Fruit fly (Drosophila melanogaster) whole organism, embryonic: ENCODE measurements around the gene sbr.

Source experiments
- BEAF-32 ChIP-seq: fragments of 200-800 bp; sonication (Bioruptor generic); optimal IDR thresholded peaks from 3 replicates; lab custom pipeline; 2017; ENCODE audit warnings: missing biosample characterization, missing genetic modification characterization, mild to moderate bottlenecking, moderate library complexity, missing genetic modification reagents
- Bdp1 ChIP-seq: fragments of 200-800 bp; sonication (Bioruptor generic); optimal IDR thresholded peaks from 3 replicates; lab custom pipeline; 2016; ENCODE audit warnings: missing biosample characterization, missing genetic modification characterization
- C15 ChIP-seq: fragments of 200-800 bp; sonication (Bioruptor generic); IDR thresholded peaks from 3 replicates; pipeline ENCODE4 v1.3.6; 2022; ENCODE audit warnings: missing biosample characterization, missing genetic modification characterization
- CG10267 ChIP-seq: fragments of 200-800 bp; sonication (Bioruptor generic); optimal IDR thresholded peaks from 2 replicates; lab custom pipeline; 2018; ENCODE audit warnings: missing biosample characterization, mild to moderate bottlenecking, missing genetic modification characterization, moderate library complexity
- CG10321 ChIP-seq: fragments of 200-800 bp; sonication (Bioruptor generic); IDR thresholded peaks from 2 replicates; pipeline ENCODE4 v1.3.6; 2022; ENCODE audit warnings: missing biosample characterization, missing genetic modification characterization
- CG11456 ChIP-seq: fragments of 200-800 bp; sonication (Bioruptor generic); IDR thresholded peaks from 3 replicates; pipeline ENCODE4 v1.3.6; 2022; ENCODE audit warnings: missing biosample characterization, missing genetic modification characterization
- CG14014 ChIP-seq: fragments of 200-800 bp; sonication (Bioruptor generic); IDR thresholded peaks from 2 replicates; pipeline ENCODE4 v1.3.6; 2022; ENCODE audit warnings: missing biosample characterization, missing genetic modification characterization
- CG14860 ChIP-seq: fragments of 200-800 bp; sonication (Bioruptor generic); IDR thresholded peaks from 3 replicates; pipeline ENCODE4 v1.3.6; 2022; ENCODE audit warnings: missing biosample characterization, missing genetic modification characterization; ENCODE audit not compliant: partially characterized antibody
- CG15011 ChIP-seq: fragments of 200-800 bp; sonication (Bioruptor generic); optimal IDR thresholded peaks from 3 replicates; lab custom pipeline; 2018; ENCODE audit warnings: missing biosample characterization, mild to moderate bottlenecking, missing genetic modification characterization
- CG1602 ChIP-seq: fragments of 200-800 bp; sonication (Bioruptor generic); optimal IDR thresholded peaks from 3 replicates; lab custom pipeline; 2016; ENCODE audit warnings: missing biosample characterization, missing genetic modification characterization
- CG17328 ChIP-seq: fragments of 200-800 bp; sonication (Bioruptor generic); IDR thresholded peaks from 2 replicates; pipeline ENCODE4 v1.3.6; 2022; ENCODE audit warnings: missing biosample characterization, missing genetic modification characterization
- CG18011 ChIP-seq: fragments of 200-800 bp; sonication (Bioruptor generic); optimal IDR thresholded peaks from 2 replicates; lab custom pipeline; 2017; ENCODE audit warnings: missing biosample characterization, missing genetic modification characterization, mild to moderate bottlenecking, moderate library complexity, missing genotype
- CG2199 ChIP-seq: fragments of 200-800 bp; sonication (Bioruptor generic); IDR thresholded peaks from 3 replicates; pipeline ENCODE4 v1.3.6; 2022; ENCODE audit warnings: missing biosample characterization, missing genetic modification characterization
- CG30431 ChIP-seq: fragments of 200-800 bp; sonication (Bioruptor generic); optimal IDR thresholded peaks from 2 replicates; lab custom pipeline; 2017; ENCODE audit warnings: missing biosample characterization, missing genetic modification characterization
- CG32772 ChIP-seq: fragments of 200-800 bp; sonication (Bioruptor generic); IDR thresholded peaks from 2 replicates; pipeline ENCODE4 v1.3.6; 2022; ENCODE audit warnings: missing biosample characterization, missing genetic modification characterization
- CG3407 ChIP-seq: fragments of 200-800 bp; sonication (Bioruptor generic); optimal IDR thresholded peaks from 2 replicates; lab custom pipeline; 2018; ENCODE audit warnings: missing biosample characterization, mild to moderate bottlenecking, missing genetic modification characterization
- CG42726 ChIP-seq: fragments of 200-800 bp; sonication (Bioruptor generic); IDR thresholded peaks from 2 replicates; pipeline ENCODE4 v1.3.6; 2022; ENCODE audit warnings: missing biosample characterization, missing genetic modification characterization; ENCODE audit not compliant: partially characterized antibody
- CG6765 ChIP-seq: fragments of 200-800 bp; sonication (Bioruptor generic); optimal IDR thresholded peaks from 3 replicates; lab custom pipeline; 2017; ENCODE audit warnings: missing biosample characterization, mild to moderate bottlenecking, missing genetic modification characterization
- CrebB ChIP-seq: fragments of 200-800 bp; sonication (Bioruptor generic); optimal IDR thresholded peaks from 3 replicates; lab custom pipeline; 2018; ENCODE audit warnings: missing biosample characterization, mild to moderate bottlenecking, missing genetic modification characterization
- D19B ChIP-seq: fragments of 200-800 bp; sonication (Bioruptor generic); optimal IDR thresholded peaks from 2 replicates; lab custom pipeline; 2017; ENCODE audit warnings: missing biosample characterization, mild to moderate bottlenecking, missing genetic modification characterization
- Dll ChIP-seq: fragments of 200-800 bp; sonication (Bioruptor generic); IDR thresholded peaks from 4 replicates; pipeline ENCODE4 v1.3.6; 2022; ENCODE audit warnings: missing biosample characterization, missing genetic modification characterization; ENCODE audit not compliant: partially characterized antibody
- Fer2 ChIP-seq: fragments of 200-800 bp; sonication (Bioruptor generic); optimal IDR thresholded peaks from 2 replicates; lab custom pipeline; 2018; ENCODE audit warnings: missing biosample characterization, mild to moderate bottlenecking, missing genetic modification characterization, moderate library complexity
- Gug ChIP-seq: fragments of 200-800 bp; sonication (Bioruptor generic); IDR thresholded peaks from 4 replicates; pipeline ENCODE4 v1.3.6; 2022; ENCODE audit warnings: missing biosample characterization, missing genetic modification characterization
- HLH54F ChIP-seq: fragments of 200-800 bp; sonication (Bioruptor generic); optimal IDR thresholded peaks from 3 replicates; lab custom pipeline; 2016; ENCODE audit warnings: missing biosample characterization, missing genetic modification characterization
- Hr51 ChIP-seq, 2 experiments: fragments of 200-800 bp; sonication (Bioruptor generic); optimal IDR thresholded peaks; 2 replicates in 1 of 2; 3 replicates in 1 of 2; lab custom pipeline; 2016 to 2018; ENCODE audit warnings: missing biosample characterization in 2 of 2, missing genetic modification characterization in 2 of 2, mild to moderate bottlenecking in 1 of 2, moderate library complexity in 1 of 2
- Mrtf ChIP-seq: fragments of 200-800 bp; sonication (Bioruptor generic); IDR thresholded peaks from 3 replicates; pipeline ENCODE4 v1.3.6; 2022; ENCODE audit warnings: missing biosample characterization, missing genetic modification characterization
- NC2β ChIP-seq: fragments of 200-800 bp; sonication (Bioruptor generic); optimal IDR thresholded peaks from 2 replicates; lab custom pipeline; 2016; ENCODE audit warnings: missing biosample characterization, missing genetic modification characterization
- NFAT ChIP-seq: fragments of 200-800 bp; sonication (Bioruptor generic); IDR thresholded peaks from 2 replicates; pipeline ENCODE4 v1.3.6; 2022; ENCODE audit warnings: missing biosample characterization, missing genetic modification characterization
- Nf-YA ChIP-seq: fragments of 200-800 bp; sonication (Bioruptor generic); IDR thresholded peaks from 2 replicates; pipeline ENCODE4 v1.3.6; 2022; ENCODE audit warnings: missing biosample characterization, missing genetic modification characterization
- Nf-YC ChIP-seq: fragments of 200-800 bp; optimal IDR thresholded peaks from 3 replicates; lab custom pipeline; 2019; ENCODE audit warnings: missing biosample characterization, mild to moderate bottlenecking, missing genetic modification characterization, moderate library complexity
- NfI ChIP-seq: fragments of 200-800 bp; sonication (Bioruptor generic); optimal IDR thresholded peaks from 3 replicates; lab custom pipeline; 2018; ENCODE audit warnings: missing biosample characterization, mild to moderate bottlenecking, missing genetic modification characterization, moderate library complexity
- Poxn ChIP-seq: fragments of 200-800 bp; sonication (Bioruptor generic); IDR thresholded peaks from 2 replicates; pipeline ENCODE4 v1.3.6; 2022; ENCODE audit warnings: missing biosample characterization, missing genetic modification characterization
- Scr ChIP-seq: fragments of 200-800 bp; sonication (Bioruptor generic); IDR thresholded peaks from 2 replicates; pipeline ENCODE4 v1.3.6; 2022; ENCODE audit warnings: missing biosample characterization, missing genetic modification characterization; ENCODE audit not compliant: partially characterized antibody
- Usf ChIP-seq: fragments of 200-800 bp; sonication (Bioruptor generic); optimal IDR thresholded peaks from 2 replicates; lab custom pipeline; 2017; ENCODE audit warnings: missing genotype, missing biosample characterization, missing genetic modification characterization
- cad ChIP-seq: fragments of >200 bp; optimal IDR thresholded peaks from 2 replicates; lab custom pipeline; 2017; ENCODE audit warnings: missing biosample characterization, missing genetic modification characterization
- ci ChIP-seq: fragments of 200-800 bp; sonication (Bioruptor generic); IDR thresholded peaks from 3 replicates; pipeline ENCODE4 v1.3.6; 2022; ENCODE audit warnings: missing biosample characterization, missing genetic modification characterization
- crc ChIP-seq: fragments of 200-800 bp; sonication (Bioruptor generic); optimal IDR thresholded peaks from 2 replicates; lab custom pipeline; 2016; ENCODE audit warnings: missing biosample characterization, missing genetic modification characterization
- croc ChIP-seq: fragments of 200-800 bp; sonication (Bioruptor generic); conservative IDR thresholded peaks from 3 replicates; pipeline ENCODE4 v1.3.6; 2022; ENCODE audit warnings: missing biosample characterization, missing genetic modification characterization
- dm ChIP-seq: fragments of 200-800 bp; sonication (Bioruptor generic); optimal IDR thresholded peaks from 3 replicates; lab custom pipeline; 2016; ENCODE audit warnings: missing biosample characterization, missing genetic modification characterization
- eve ChIP-seq, 2 experiments: fragments of >200 bp; optimal IDR thresholded peaks; 2 replicates each; lab custom pipeline; 2017; ENCODE audit warnings: missing biosample characterization in 2 of 2, missing genetic modification characterization in 2 of 2
- gcm2 ChIP-seq: fragments of 200-800 bp; sonication (Bioruptor generic); optimal IDR thresholded peaks from 2 replicates; lab custom pipeline; 2016; ENCODE audit warnings: missing biosample characterization, missing genetic modification characterization
- ham ChIP-seq: fragments of 200-800 bp; sonication (Bioruptor generic); IDR thresholded peaks from 2 replicates; pipeline ENCODE4 v1.3.6; 2022; ENCODE audit warnings: missing biosample characterization, missing genetic modification characterization
- insv ChIP-seq, 2 experiments: fragments of 200-800 bp; sonication (Bioruptor generic); optimal IDR thresholded peaks; 3 replicates each; lab custom pipeline; 2016 to 2018; ENCODE audit warnings: missing biosample characterization in 2 of 2, missing genetic modification characterization in 2 of 2
- nerfin-1 ChIP-seq: fragments of 200-800 bp; sonication (Bioruptor generic); optimal IDR thresholded peaks from 3 replicates; lab custom pipeline; 2019; ENCODE audit warnings: missing biosample characterization, mild to moderate bottlenecking, missing genetic modification characterization, moderate library complexity
- oc ChIP-seq: fragments of 200-800 bp; sonication (Bioruptor generic); optimal IDR thresholded peaks from 2 replicates; lab custom pipeline; 2018; ENCODE audit warnings: missing biosample characterization, mild to moderate bottlenecking, missing genetic modification characterization, moderate library complexity
- sd ChIP-seq: fragments of 200-800 bp; sonication (Bioruptor generic); optimal IDR thresholded peaks from 3 replicates; lab custom pipeline; 2018; ENCODE audit warnings: missing biosample characterization, mild to moderate bottlenecking, missing genetic modification characterization, moderate library complexity
- so ChIP-seq: fragments of 200-800 bp; sonication (Bioruptor generic); IDR thresholded peaks from 3 replicates; pipeline ENCODE4 v1.3.6; 2022; ENCODE audit warnings: missing biosample characterization, missing genetic modification characterization
- stc ChIP-seq: fragments of 200-800 bp; sonication (Bioruptor generic); IDR thresholded peaks from 2 replicates; pipeline ENCODE4 v1.3.6; 2022; ENCODE audit warnings: missing biosample characterization, missing genetic modification characterization
- stwl ChIP-seq: fragments of 200-800 bp; sonication (Bioruptor generic); optimal IDR thresholded peaks from 3 replicates; lab custom pipeline; 2018; ENCODE audit warnings: missing biosample characterization, mild to moderate bottlenecking, missing genetic modification characterization, moderate library complexity
- toy ChIP-seq: fragments of 200-800 bp; sonication (Bioruptor generic); IDR thresholded peaks from 2 replicates; pipeline ENCODE4 v1.3.6; 2022; ENCODE audit warnings: missing biosample characterization, missing genetic modification characterization
- trh ChIP-seq: fragments of 200-800 bp; sonication (Bioruptor generic); optimal IDR thresholded peaks from 2 replicates; lab custom pipeline; 2016; ENCODE audit warnings: missing biosample characterization, missing genetic modification characterization

The sbr gene

dm6 chrX:10805651-10806191 lies 41.2 kb downstream of the sbr start (continued):
- TF ChIP-seq NfI (no peak), CG1602 (GFP tag; lab: Kevin White, UChicago) (no peak), Scr (GFP tag; lab: Robert Waterston, UW) (peak; percentile 63), CG30431 (GFP tag; lab: Kevin White, UChicago) (no peak), Dll (GFP tag; lab: Robert Waterston, UW) (peak; percentile 58; the same call in 2 of the 4 replicates), HLH54F (GFP tag; lab: Kevin White, UChicago) (no peak), insv (GFP tag; optimal IDR thresholded peaks at IDR 0.05; lab: Kevin White, UChicago) (no peak), C15 (GFP tag; lab: Robert Waterston, UW) (no peak), Mrtf (no peak), cad (GFP tag; lab: Kevin White, UChicago) (no peak), croc (GFP tag; lab: Robert Waterston, UW) (no peak), CG42726 (GFP tag; lab: Robert Waterston, UW) (no peak), CG3407 (no peak), Hr51 (GFP tag; optimal IDR thresholded peaks at IDR 0.05; lab: Kevin White, UChicago) (no peak), stwl (tag; lab: Kevin White, UChicago) (peak; percentile 12), crc (GFP tag; lab: Kevin White, UChicago) (no peak), dm (GFP tag; lab: Kevin White, UChicago) (peak; percentile 65), Nf-YA (no peak), gcm2 (GFP tag; lab: Kevin White, UChicago) (no peak), CG14014 (GFP tag; lab: Robert Waterston, UW) (no peak), oc (tag; lab: Kevin White, UChicago) (no peak), Gug (GFP tag; lab: Robert Waterston, UW) (no peak), CG14860 (GFP tag; lab: Robert Waterston, UW) (no peak), CrebB (tag; lab: Kevin White, UChicago) (no peak), CG2199 (no peak), CG6765 (GFP tag; lab: Kevin White, UChicago) (no peak), CG18011 (no peak), CG15011 (GFP tag; lab: Kevin White, UChicago) (no peak), stc (GFP tag; lab: Robert Waterston, UW) (no peak), eve (GFP tag; optimal IDR thresholded peaks at IDR 0.05; lab: Kevin White, UChicago) (no peak), BEAF-32 (GFP tag; lab: Kevin White, UChicago) (peak; percentile 63), Fer2 (tag; lab: Kevin White, UChicago) (no peak), nerfin-1 (tag; lab: Kevin White, UChicago) (no peak), ham (no peak), NFAT (GFP tag; lab: Robert Waterston, UW) (no peak), ci (GFP tag; lab: Robert Waterston, UW) (0 out of 3 replicates have a peak, but pooled peaks have one; percentile 11), toy (GFP tag; lab: Robert Waterston, UW) (no peak), NC2β (GFP tag; lab: Kevin White, UChicago) (no peak), CG10321 (GFP tag; lab: Robert Waterston, UW) (no peak), Bdp1 (GFP tag; lab: Kevin White, UChicago) (no peak), Usf (GFP tag; lab: Kevin White, UChicago) (no peak), trh (GFP tag; lab: Kevin White, UChicago) (no peak), sd (tag; lab: Kevin White, UChicago) (peak; percentile 35), so (GFP tag; lab: Robert Waterston, UW) (no peak; the same call in 2 of the 3 replicates), CG11456 (GFP tag; lab: Robert Waterston, UW) (no peak), D19B (GFP tag; lab: Kevin White, UChicago) (no peak), Poxn (GFP tag; lab: Robert Waterston, UW) (no peak), CG17328 (GFP tag; lab: Robert Waterston, UW) (no peak), Nf-YC (tag; lab: Kevin White, UChicago) (no peak), CG10267 (tag; lab: Kevin White, UChicago) (no peak), CG32772 (GFP tag; lab: Robert Waterston, UW) (peak; percentile 58)
